Worm (Caenorhabditis elegans) whole organism, L4/young adult: ENCODE data around the gene mspn-1.

ENCODE experiments used
- W03F9.2 ChIP-seq: fragments of 150-350 bp; optimal IDR thresholded peaks from 2 replicates; lab custom pipeline; 2014; ENCODE audit warnings: missing biosample characterization, missing genetic modification characterization
- dao-5 ChIP-seq: sonication (generic microtip); optimal IDR thresholded peaks from 2 replicates; lab custom pipeline; 2016; ENCODE audit warnings: missing genotype, missing genetic modification characterization, moderate library complexity, missing compliant biosample characterization
- him-1 ChIP-seq: sonication (generic microtip); optimal IDR thresholded peaks from 2 replicates; lab custom pipeline; 2016; ENCODE audit warnings: missing genotype, missing genetic modification reagents, missing genetic modification characterization, missing compliant biosample characterization

DNA sequence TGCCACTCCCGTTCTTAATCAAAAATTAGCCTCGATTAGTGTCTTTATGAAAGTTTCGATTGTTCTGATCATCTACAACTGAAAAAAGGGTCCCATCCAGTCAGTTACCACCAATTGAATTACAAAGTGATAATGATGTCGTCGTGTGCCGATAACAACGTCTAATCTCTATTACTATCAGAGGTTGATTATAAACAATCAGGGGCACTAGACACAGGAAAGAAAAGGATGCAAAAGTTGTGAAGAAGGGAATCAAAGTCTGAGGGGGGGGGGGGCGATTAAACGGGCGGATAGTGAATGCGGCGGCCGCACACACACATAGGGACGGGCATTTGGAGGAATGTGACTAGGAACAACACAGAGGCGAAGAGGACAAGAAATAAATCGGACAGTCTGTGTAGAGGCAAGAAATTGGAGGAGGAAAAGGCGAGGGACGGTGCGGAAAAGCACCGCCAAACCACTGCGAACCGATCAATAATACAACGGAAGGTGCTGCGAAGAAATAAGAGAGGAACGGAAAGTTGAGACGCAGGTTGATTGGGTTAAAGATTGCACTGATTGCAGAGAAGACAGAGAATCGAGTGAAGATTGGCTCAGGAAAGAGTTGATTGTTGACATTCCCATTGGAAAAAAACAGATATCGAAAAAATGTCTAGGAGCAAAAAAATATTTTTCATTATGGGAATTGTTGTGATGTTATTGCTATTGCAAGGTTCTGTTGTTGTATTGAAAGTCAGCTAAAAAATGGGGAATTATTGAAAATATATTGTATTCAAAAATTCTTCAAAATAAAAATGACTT lies 2.6 kb upstream of the mspn-1 start:
- no peak for TF ChIP-seq dao-5 (tag; lab: Kevin White, UChicago)
- TF ChIP-seq W03F9.2 = no peak
- TF ChIP-seq him-1 = no peak
